Worm (Caenorhabditis elegans) whole organism, L4 larva: ENCODE measurements around the gene col-95.

Experiments used
- Y5F2A.4 ChIP-seq: fragments of 200-800 bp; sonication (Bioruptor generic); optimal IDR thresholded peaks from 2 replicates; lab custom pipeline; 2018; ENCODE audit warnings: mild to moderate bottlenecking, missing genetic modification characterization, missing compliant biosample characterization
- ceh-20 ChIP-seq: fragments of 200-800 bp; sonication (Bioruptor generic); IDR thresholded peaks from 2 replicates; pipeline ENCODE4 v1.3.6; 2022; ENCODE audit warnings: missing genetic modification reagents, missing genetic modification characterization, missing compliant biosample characterization
- egl-27 ChIP-seq: sonication (generic microtip); optimal IDR thresholded peaks from 3 replicates; lab custom pipeline; 2017; ENCODE audit warnings: missing biosample characterization, missing genetic modification reagents, missing genetic modification characterization
- jun-1 ChIP-seq: fragments of 150-350 bp; optimal IDR thresholded peaks from 2 replicates; lab custom pipeline; 2014; ENCODE audit warnings: missing biosample characterization, missing genetic modification reagents, missing genetic modification characterization
- lin-39 ChIP-seq: fragments of 150-350 bp; optimal IDR thresholded peaks from 2 replicates; lab custom pipeline; 2014; ENCODE audit warnings: missing biosample characterization, missing genetic modification reagents, missing genetic modification characterization
- lir-3 ChIP-seq: sonication (generic microtip); optimal IDR thresholded peaks from 2 replicates; lab custom pipeline; 2016; ENCODE audit warnings: mild to moderate bottlenecking, missing genetic modification characterization, missing compliant biosample characterization
- mdl-1 ChIP-seq, 2 experiments: fragments of 150-350 bp in 1 of 2; sonication (generic microtip) in 1 of 2; optimal IDR thresholded peaks; 2 replicates each; lab custom pipeline; 2014 to 2017; ENCODE audit warnings: missing biosample characterization in 2 of 2, missing genetic modification characterization in 2 of 2
- mdt-29 ChIP-seq: fragments of 200-800 bp; sonication (Bioruptor generic); IDR thresholded peaks from 2 replicates; pipeline ENCODE4 v1.3.6; 2022; ENCODE audit warnings: missing genetic modification reagents, missing genetic modification characterization, missing compliant biosample characterization
- mxl-2 ChIP-seq: fragments of 200-800 bp; sonication (Bioruptor generic); conservative IDR thresholded peaks from 2 replicates; pipeline ENCODE4 v1.3.6; 2022; ENCODE audit warnings: missing genetic modification reagents, missing genetic modification characterization, missing compliant biosample characterization
- nhr-10 ChIP-seq: fragments of 150-350 bp; optimal IDR thresholded peaks from 2 replicates; lab custom pipeline; 2014; ENCODE audit warnings: missing biosample characterization, missing genetic modification characterization
- skn-1 ChIP-seq: fragments of 150-350 bp; optimal IDR thresholded peaks from 2 replicates; lab custom pipeline; 2014; ENCODE audit warnings: missing biosample characterization, missing genetic modification characterization
- snpc-4 ChIP-seq: fragments of 150-350 bp; optimal IDR thresholded peaks from 2 replicates; lab custom pipeline; 2014; ENCODE audit warnings: missing biosample characterization, missing genetic modification characterization

ce11 chrIII:11732056-11732455 lies 28.3 kb downstream of the col-95 start, which contains the start of gene Y41C4A.21:
- TF ChIP-seq egl-27 (tag; lab: Kevin White, UChicago) = no peak
- TF ChIP-seq snpc-4 (tag; lab: Kevin White, UChicago) = no peak
- no peak for TF ChIP-seq lir-3 (tag; lab: Kevin White, UChicago)
- TF ChIP-seq mdt-29 (GFP tag; lab: Robert Waterston, UW) = no peak
- TF ChIP-seq mdl-1 (tag; optimal IDR thresholded peaks at IDR 0.05; lab: Kevin White, UChicago) = no peak
- TF ChIP-seq skn-1 (tag; lab: Kevin White, UChicago) = no peak
- no peak for TF ChIP-seq Y5F2A.4 (GFP tag; lab: Kevin White, UChicago)
- TF ChIP-seq ceh-20 (GFP tag; lab: Robert Waterston, UW) = no peak
- TF ChIP-seq jun-1 = no peak
- TF ChIP-seq nhr-10 (tag; lab: Kevin White, UChicago) = no peak
- no peak for TF ChIP-seq lin-39
- no peak for TF ChIP-seq mxl-2 (GFP tag; lab: Robert Waterston, UW)
